Fruit fly (Drosophila melanogaster) whole organism, embryonic: Measurements from ENCODE around the gene alpha-Man-IIb.

Experiments used
- Atf6 ChIP-seq: fragments of 200-800 bp; sonication (Bioruptor generic); IDR thresholded peaks from 2 replicates; pipeline ENCODE4 v1.3.6; 2022; ENCODE audit warnings: missing biosample characterization, missing genetic modification characterization
- Blimp-1 ChIP-seq: fragments of 200-800 bp; sonication (Bioruptor generic); optimal IDR thresholded peaks from 3 replicates; lab custom pipeline; 2018; ENCODE audit warnings: missing biosample characterization, missing genetic modification characterization, mild to moderate bottlenecking, moderate library complexity, missing genetic modification reagents
- CG10462 ChIP-seq: fragments of 200-800 bp; sonication (Bioruptor generic); optimal IDR thresholded peaks from 2 replicates; lab custom pipeline; 2016; ENCODE audit warnings: missing biosample characterization, missing genetic modification characterization
- CG10979 ChIP-seq: fragments of 200-800 bp; sonication (Bioruptor generic); optimal IDR thresholded peaks from 2 replicates; lab custom pipeline; 2018; ENCODE audit warnings: missing biosample characterization, mild to moderate bottlenecking, missing genetic modification characterization, moderate library complexity
- CG11247 ChIP-seq: fragments of 200-800 bp; sonication (Bioruptor generic); IDR thresholded peaks from 2 replicates; pipeline ENCODE4 v1.3.6; 2022; ENCODE audit warnings: missing biosample characterization, missing genetic modification characterization
- CG11723 ChIP-seq: fragments of 200-800 bp; sonication (Bioruptor generic); optimal IDR thresholded peaks from 2 replicates; lab custom pipeline; 2017; ENCODE audit warnings: missing biosample characterization, mild to moderate bottlenecking, missing genetic modification characterization
- CG13424 ChIP-seq: fragments of 200-800 bp; sonication (Bioruptor generic); optimal IDR thresholded peaks from 2 replicates; lab custom pipeline; 2019; ENCODE audit warnings: missing biosample characterization, mild to moderate bottlenecking, missing genetic modification characterization, moderate library complexity
- CG14667 ChIP-seq: fragments of 200-800 bp; sonication (Bioruptor generic); IDR thresholded peaks from 2 replicates; pipeline ENCODE4 v1.3.6; 2022; ENCODE audit warnings: missing biosample characterization, missing genetic modification characterization
- CG15514 ChIP-seq: fragments of 200-800 bp; sonication (Bioruptor generic); optimal IDR thresholded peaks from 3 replicates; lab custom pipeline; 2017; ENCODE audit warnings: missing biosample characterization, missing genetic modification characterization, mild to moderate bottlenecking, moderate library complexity, missing genetic modification reagents
- CG15601 ChIP-seq: fragments of 200-800 bp; sonication (Bioruptor generic); optimal IDR thresholded peaks from 3 replicates; lab custom pipeline; 2019; ENCODE audit warnings: missing biosample characterization, mild to moderate bottlenecking, missing genetic modification characterization, moderate library complexity
- CG1602 ChIP-seq: fragments of 200-800 bp; sonication (Bioruptor generic); optimal IDR thresholded peaks from 3 replicates; lab custom pipeline; 2016; ENCODE audit warnings: missing biosample characterization, missing genetic modification characterization
- CG17186 ChIP-seq: fragments of 200-800 bp; sonication (Bioruptor generic); optimal IDR thresholded peaks from 3 replicates; lab custom pipeline; 2017; ENCODE audit warnings: missing biosample characterization, missing genetic modification reagents, missing genetic modification characterization
- CG17328 ChIP-seq: fragments of 200-800 bp; sonication (Bioruptor generic); IDR thresholded peaks from 2 replicates; pipeline ENCODE4 v1.3.6; 2022; ENCODE audit warnings: missing biosample characterization, missing genetic modification characterization
- CG17612 ChIP-seq: fragments of 200-800 bp; sonication (Bioruptor generic); IDR thresholded peaks from 2 replicates; pipeline ENCODE4 v1.3.6; 2022; ENCODE audit warnings: missing biosample characterization, missing genetic modification characterization
- CG32772 ChIP-seq: fragments of 200-800 bp; sonication (Bioruptor generic); IDR thresholded peaks from 2 replicates; pipeline ENCODE4 v1.3.6; 2022; ENCODE audit warnings: missing biosample characterization, missing genetic modification characterization
- CG5953 ChIP-seq: fragments of 200-800 bp; sonication (Bioruptor generic); IDR thresholded peaks from 2 replicates; pipeline ENCODE4 v1.3.6; 2022; ENCODE audit warnings: missing biosample characterization, missing genetic modification characterization
- CG7963 ChIP-seq: fragments of 200-800 bp; sonication (Bioruptor generic); IDR thresholded peaks from 3 replicates; pipeline ENCODE4 v1.3.6; 2022; ENCODE audit warnings: missing biosample characterization, missing genetic modification characterization; ENCODE audit not compliant: partially characterized antibody
- CG7987 ChIP-seq: fragments of 200-800 bp; sonication (Bioruptor generic); optimal IDR thresholded peaks from 2 replicates; lab custom pipeline; 2018; ENCODE audit warnings: missing biosample characterization, mild to moderate bottlenecking, missing genetic modification characterization, moderate library complexity
- CG8290 ChIP-seq, 3 experiments: fragments of 200-800 bp; sonication (Bioruptor generic); optimal IDR thresholded peaks; 2 replicates each; lab custom pipeline; 2016 to 2019; ENCODE audit warnings: missing biosample characterization in 3 of 3, missing genetic modification characterization in 3 of 3, mild to moderate bottlenecking in 2 of 3, moderate library complexity in 1 of 3
- CG9876 ChIP-seq: fragments of 200-800 bp; sonication (Bioruptor generic); optimal IDR thresholded peaks from 2 replicates; lab custom pipeline; 2016; ENCODE audit warnings: missing biosample characterization, missing genetic modification characterization
- Ets65A ChIP-seq: fragments of 200-800 bp; sonication (Bioruptor generic); peaks from one replicate; lab custom pipeline; 2016; ENCODE audit warnings: missing biosample characterization, missing genetic modification characterization
- H15 ChIP-seq: fragments of 200-800 bp; sonication (Bioruptor generic); IDR thresholded peaks from 3 replicates; pipeline ENCODE4 v1.3.6; 2022; ENCODE audit warnings: missing biosample characterization, missing genetic modification characterization
- HmgZ ChIP-seq: fragments of 200-800 bp; sonication (Bioruptor generic); optimal IDR thresholded peaks from 2 replicates; lab custom pipeline; 2018; ENCODE audit warnings: missing biosample characterization, mild to moderate bottlenecking, missing genetic modification characterization
- Hmr ChIP-seq: fragments of 200-800 bp; sonication (Bioruptor generic); optimal IDR thresholded peaks from 3 replicates; lab custom pipeline; 2017; ENCODE audit warnings: mild to moderate bottlenecking, missing biosample characterization, missing genetic modification reagents, missing genetic modification characterization
- Lim3 ChIP-seq: fragments of 200-800 bp; sonication (Bioruptor generic); IDR thresholded peaks from 2 replicates; pipeline ENCODE4 v1.3.6; 2022; ENCODE audit warnings: missing biosample characterization, missing genetic modification characterization
- Max ChIP-seq: fragments of 200-800 bp; sonication (Bioruptor generic); optimal IDR thresholded peaks from 2 replicates; lab custom pipeline; 2016; ENCODE audit warnings: missing biosample characterization, mild to moderate bottlenecking, missing genetic modification characterization
- Med ChIP-seq: fragments of 200-800 bp; sonication (Bioruptor generic); peaks from one replicate; lab custom pipeline; 2016; ENCODE audit warnings: missing biosample characterization, missing genetic modification characterization, mild to moderate bottlenecking, inconsistent platforms, moderate library complexity
- NK7.1 ChIP-seq: fragments of 200-800 bp; sonication (Bioruptor generic); optimal IDR thresholded peaks from 3 replicates; lab custom pipeline; 2016; ENCODE audit warnings: missing biosample characterization, missing genetic modification characterization
- Oaz ChIP-seq: fragments of 200-800 bp; sonication (Bioruptor generic); IDR thresholded peaks from 2 replicates; pipeline ENCODE4 v1.3.6; 2022; ENCODE audit warnings: missing biosample characterization, missing genetic modification characterization
- Ptx1 ChIP-seq: fragments of 200-800 bp; sonication (Bioruptor generic); IDR thresholded peaks from 2 replicates; pipeline ENCODE4 v1.3.6; 2022; ENCODE audit warnings: missing biosample characterization, missing genetic modification characterization
- Side ChIP-seq: fragments of 200-800 bp; sonication (Bioruptor generic); optimal IDR thresholded peaks from 2 replicates; lab custom pipeline; 2016; ENCODE audit warnings: missing biosample characterization, missing genetic modification characterization
- Trl ChIP-seq, 3 experiments: fragments of >200 bp in 2 of 3; fragments of 200-800 bp in 1 of 3; sonication (Bioruptor generic) in 1 of 3; optimal IDR thresholded peaks; 2 replicates in 1 of 3; 3 replicates in 2 of 3; lab custom pipeline; 2016 to 2017; ENCODE audit warnings: missing biosample characterization in 1 of 3, missing genetic modification characterization in 1 of 3
- br ChIP-seq: fragments of >200 bp; optimal IDR thresholded peaks from 2 replicates; lab custom pipeline; 2017
- cas ChIP-seq: fragments of 200-800 bp; sonication (Bioruptor generic); IDR thresholded peaks from 2 replicates; pipeline ENCODE4 v1.3.6; 2022; ENCODE audit warnings: missing biosample characterization, missing genetic modification characterization
- cg ChIP-seq: fragments of 200-800 bp; sonication (Bioruptor generic); optimal IDR thresholded peaks from 3 replicates; lab custom pipeline; 2019; ENCODE audit warnings: missing biosample characterization, mild to moderate bottlenecking, missing genetic modification characterization, moderate library complexity
- chif ChIP-seq, 2 experiments: fragments of 200-800 bp; sonication (Bioruptor generic); optimal IDR thresholded peaks; 3 replicates each; lab custom pipeline; 2016; ENCODE audit warnings: missing biosample characterization in 2 of 2, missing genetic modification characterization in 2 of 2
- corto ChIP-seq: fragments of 200-800 bp; sonication (Bioruptor generic); optimal IDR thresholded peaks from 2 replicates; lab custom pipeline; 2016; ENCODE audit warnings: missing biosample characterization, mild to moderate bottlenecking, missing genetic modification characterization, moderate library complexity
- crc ChIP-seq: fragments of 200-800 bp; sonication (Bioruptor generic); optimal IDR thresholded peaks from 2 replicates; lab custom pipeline; 2016; ENCODE audit warnings: missing biosample characterization, missing genetic modification characterization
- dysf ChIP-seq: fragments of 200-800 bp; sonication (Bioruptor generic); IDR thresholded peaks from 3 replicates; pipeline ENCODE4 v1.3.6; 2022; ENCODE audit warnings: missing biosample characterization, missing genetic modification characterization
- eve ChIP-seq, 2 experiments: fragments of >200 bp; optimal IDR thresholded peaks; 2 replicates each; lab custom pipeline; 2017; ENCODE audit warnings: missing biosample characterization in 2 of 2, missing genetic modification characterization in 2 of 2
- fru ChIP-seq: fragments of >200 bp; optimal IDR thresholded peaks from 2 replicates; lab custom pipeline; 2017
- gem ChIP-seq: fragments of 200-800 bp; sonication (Bioruptor generic); optimal IDR thresholded peaks from 2 replicates; lab custom pipeline; 2019; ENCODE audit warnings: missing biosample characterization, mild to moderate bottlenecking, missing genetic modification characterization, moderate library complexity
- gsb-n ChIP-seq: fragments of 200-800 bp; sonication (Bioruptor generic); optimal IDR thresholded peaks from 3 replicates; lab custom pipeline; 2018; ENCODE audit warnings: missing biosample characterization, mild to moderate bottlenecking, missing genetic modification characterization
- kah ChIP-seq: fragments of 200-800 bp; sonication (Bioruptor generic); optimal IDR thresholded peaks from 2 replicates; lab custom pipeline; 2018; ENCODE audit warnings: missing biosample characterization, mild to moderate bottlenecking, missing genetic modification characterization
- nau ChIP-seq: fragments of 200-800 bp; sonication (Bioruptor generic); optimal IDR thresholded peaks from 3 replicates; lab custom pipeline; 2017; ENCODE audit warnings: missing biosample characterization, mild to moderate bottlenecking, missing genetic modification characterization, missing genetic modification reagents
- odd ChIP-seq: fragments of 200-800 bp; sonication (Bioruptor generic); optimal IDR thresholded peaks from 2 replicates; lab custom pipeline; 2017; ENCODE audit warnings: missing biosample characterization, mild to moderate bottlenecking, missing genetic modification characterization
- salm ChIP-seq: fragments of 200-800 bp; sonication (Bioruptor generic); optimal IDR thresholded peaks from 2 replicates; lab custom pipeline; 2018; ENCODE audit warnings: missing biosample characterization, mild to moderate bottlenecking, missing genetic modification characterization
- sens-2 ChIP-seq: fragments of 200-800 bp; sonication (Bioruptor generic); IDR thresholded peaks from 2 replicates; pipeline ENCODE4 v1.3.6; 2022; ENCODE audit warnings: missing biosample characterization, missing genetic modification characterization
- sqz ChIP-seq: fragments of 200-800 bp; sonication (Bioruptor generic); optimal IDR thresholded peaks from 3 replicates; lab custom pipeline; 2018; ENCODE audit warnings: missing biosample characterization, mild to moderate bottlenecking, missing genetic modification characterization
- sug ChIP-seq: fragments of 200-800 bp; optimal IDR thresholded peaks from 2 replicates; lab custom pipeline; 2019; ENCODE audit warnings: missing biosample characterization, mild to moderate bottlenecking, missing genetic modification characterization, moderate library complexity
- tin ChIP-seq: fragments of 200-800 bp; sonication (Bioruptor generic); optimal IDR thresholded peaks from 3 replicates; lab custom pipeline; 2016; ENCODE audit warnings: missing biosample characterization, missing genetic modification characterization
- trem ChIP-seq: fragments of 200-800 bp; optimal IDR thresholded peaks from 3 replicates; lab custom pipeline; 2019; ENCODE audit warnings: missing biosample characterization, mild to moderate bottlenecking, missing genetic modification characterization, moderate library complexity
- unpg ChIP-seq: fragments of 200-800 bp; sonication (Bioruptor generic); optimal IDR thresholded peaks from 3 replicates; lab custom pipeline; 2018; ENCODE audit warnings: missing biosample characterization, mild to moderate bottlenecking, missing genetic modification characterization, moderate library complexity

alpha-Man-IIb gene

DNA sequence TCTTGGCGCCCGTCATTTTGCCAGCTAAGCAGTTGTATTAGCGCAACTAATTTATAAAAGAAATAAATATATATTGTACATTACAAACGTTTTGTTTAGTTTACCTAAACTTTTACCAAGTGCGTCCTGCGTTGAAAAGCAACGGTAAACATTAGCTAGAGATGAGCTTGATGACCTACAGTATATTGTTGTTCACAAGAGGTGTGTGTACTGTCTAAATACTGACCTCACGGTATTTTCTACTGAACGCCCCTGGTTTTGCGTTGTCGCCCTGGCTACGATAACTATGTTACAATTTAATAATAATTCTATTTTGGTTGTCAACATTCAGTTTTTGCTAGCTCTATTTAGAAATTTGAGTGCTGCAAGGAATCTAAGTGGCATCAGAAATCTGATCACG, 11.6 kb upstream of the alpha-Man-IIb start, which contains the start of gene Acyp2 (continued):
- TF ChIP-seq eve (GFP tag; optimal IDR thresholded peaks at IDR 0.05; lab: Kevin White, UChicago) = no peak
- TF ChIP-seq CG17612 (GFP tag; lab: Robert Waterston, UW) = no peak
- TF ChIP-seq CG17186 = peak; percentile 44
- no peak for TF ChIP-seq CG11723 (GFP tag; lab: Kevin White, UChicago)
- peak; percentile 59 for TF ChIP-seq trem (tag; lab: Kevin White, UChicago)
- no peak for TF ChIP-seq cg (GFP tag; lab: Kevin White, UChicago)
- TF ChIP-seq tin (GFP tag; lab: Kevin White, UChicago) = peak; percentile 36
- TF ChIP-seq crc (GFP tag; lab: Kevin White, UChicago) = peak; percentile 19
- TF ChIP-seq sens-2 (GFP tag; lab: Robert Waterston, UW) = no peak
- peak; percentile 16 for TF ChIP-seq CG13424 (tag; lab: Kevin White, UChicago)
- TF ChIP-seq Oaz (GFP tag; lab: Robert Waterston, UW) = no peak
- no peak for TF ChIP-seq unpg (GFP tag; lab: Kevin White, UChicago)
- TF ChIP-seq CG14667 (GFP tag; lab: Robert Waterston, UW) = no peak
- peak; percentile 31 for TF ChIP-seq CG15601
- peak in 1 of 2 experiments; percentile 3 for TF ChIP-seq chif (GFP tag; optimal IDR thresholded peaks at IDR 0.05; lab: Kevin White, UChicago)
- no peak for TF ChIP-seq H15 (GFP tag; lab: Robert Waterston, UW)
- no peak for TF ChIP-seq nau
- peak; percentile 30 for TF ChIP-seq CG9876 (GFP tag; lab: Kevin White, UChicago)
- no peak for TF ChIP-seq CG17328 (GFP tag; lab: Robert Waterston, UW)
- TF ChIP-seq Ptx1 (GFP tag; lab: Robert Waterston, UW) = peak; percentile 16; the same call in 1 of the 2 replicates
- TF ChIP-seq Trl (optimal IDR thresholded peaks at IDR 0.05; lab: Kevin White, UChicago) = no peak
- no peak for TF ChIP-seq Trl (GFP tag; optimal IDR thresholded peaks at IDR 0.05; lab: Kevin White, UChicago)
- peak; percentile 26 for TF ChIP-seq CG8290 (GFP tag; optimal IDR thresholded peaks at IDR 0.05; lab: Kevin White, UChicago)
- TF ChIP-seq CG8290 (tag; optimal IDR thresholded peaks at IDR 0.05; lab: Kevin White, UChicago) = peak in 1 of 2 experiments; percentile 73
- peak; percentile 76 for TF ChIP-seq CG15514 (GFP tag; lab: Kevin White, UChicago)
- peak; percentile 29 for TF ChIP-seq sug
- TF ChIP-seq CG7987 = peak; percentile 9
- no peak for TF ChIP-seq CG5953 (GFP tag; lab: Robert Waterston, UW)
- TF ChIP-seq dysf (GFP tag; lab: Robert Waterston, UW) = no peak
- no peak for TF ChIP-seq NK7.1
- no peak for TF ChIP-seq br
- TF ChIP-seq CG1602 (GFP tag; lab: Kevin White, UChicago) = no peak
- TF ChIP-seq kah (GFP tag; lab: Kevin White, UChicago) = no peak
- peak; percentile 95 for TF ChIP-seq Ets65A (GFP tag; lab: Kevin White, UChicago)
- no peak for TF ChIP-seq CG11247
- TF ChIP-seq Med (GFP tag; lab: Kevin White, UChicago) = peak; percentile 89
- no peak for TF ChIP-seq fru (lab: Kevin White, UChicago)
- peak; percentile 70 for TF ChIP-seq HmgZ
- no peak for TF ChIP-seq Atf6 (GFP tag; lab: Robert Waterston, UW)
- no peak for TF ChIP-seq gsb-n
- TF ChIP-seq Max (GFP tag; lab: Kevin White, UChicago) = peak; percentile 34
- no peak for TF ChIP-seq corto

DNA sequence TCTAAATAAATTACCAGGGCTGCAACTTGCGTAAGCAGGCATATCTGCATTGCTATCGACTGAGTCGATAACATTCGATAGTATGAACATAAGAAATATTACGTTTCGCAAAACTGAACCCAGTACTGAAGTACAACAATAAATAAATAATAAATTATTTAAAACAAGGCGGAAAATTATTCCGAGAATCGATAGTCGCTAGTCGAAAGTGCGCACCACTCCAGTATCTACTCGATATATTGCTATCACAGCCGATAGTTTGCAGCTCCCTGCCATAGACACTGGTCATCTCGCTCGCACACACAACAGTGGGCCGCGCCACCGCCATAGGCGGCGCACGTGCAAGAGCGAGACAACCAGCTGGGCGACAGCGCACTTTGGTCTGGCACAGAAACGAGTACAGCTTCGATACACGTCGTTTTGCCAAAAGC, 10.7 kb upstream of the alpha-Man-IIb start, which contains the start of gene nsl1:
nsl1 (plus strand) TSS at position 411 of the 431 bp plus-strand sequence.
- TF ChIP-seq gem (tag; lab: Kevin White, UChicago) = peak; percentile 33
- TF ChIP-seq Hmr = peak; percentile 50
- TF ChIP-seq CG32772 (GFP tag; lab: Robert Waterston, UW) = peak; percentile 41; the same call in 1 of the 2 replicates
- no peak for TF ChIP-seq sqz (GFP tag; lab: Kevin White, UChicago)
- TF ChIP-seq CG10979 (tag; lab: Kevin White, UChicago) = no peak
- no peak for TF ChIP-seq Lim3 (GFP tag; lab: Robert Waterston, UW)
- TF ChIP-seq salm (tag; lab: Kevin White, UChicago) = no peak
- no peak for TF ChIP-seq odd (GFP tag; lab: Kevin White, UChicago)
- TF ChIP-seq CG7963 (GFP tag; lab: Robert Waterston, UW) = peak; percentile 94
- TF ChIP-seq Side (GFP tag; lab: Kevin White, UChicago) = no peak
- peak; percentile 54 for TF ChIP-seq CG10462
- TF ChIP-seq cas (GFP tag; lab: Robert Waterston, UW) = no peak
- TF ChIP-seq CG9876 (GFP tag; lab: Kevin White, UChicago) = no peak
- TF ChIP-seq Blimp-1 = peak; percentile 26
